Worm (Caenorhabditis elegans): ENCODE measurements around the gene pmp-1.

Gene pmp-1

ce11 chrII:6830923-6831322, 52.6 kb downstream of the pmp-1 start:
- no peak for TF ChIP-seq ceh-32 (tag; optimal IDR thresholded peaks at IDR 0.05; ENCODE audit: poor library complexity)
- no peak for TF ChIP-seq daf-12 (tag; optimal IDR thresholded peaks at IDR 0.05)
- no peak for TF ChIP-seq hlh-30 (tag; optimal IDR thresholded peaks at IDR 0.05; ENCODE audit: insufficient read depth)
- no peak for TF ChIP-seq spr-3 (GFP tag; optimal IDR thresholded peaks at IDR 0.05)
- peak; percentile 8 for TF ChIP-seq aha-1 (tag)
- TF ChIP-seq mes-2 (tag; optimal IDR thresholded peaks at IDR 0.05; ENCODE audit: poor library complexity, severe bottlenecking) = peak; percentile 20
- no peak for TF ChIP-seq cey-2 (tag; optimal IDR thresholded peaks at IDR 0.05; ENCODE audit: borderline replicate concordance, insufficient read depth)
- TF ChIP-seq php-3 (GFP tag; IDR thresholded peaks at IDR 0.05) = no peak

Measured in whole organism, L4 larva.